Worm (Caenorhabditis elegans) whole organism, young adult: ENCODE data around the gene E02H1.1.

Source experiments
- B0336.3 ChIP-seq: fragments of 200-800 bp; sonication (Bioruptor generic); IDR thresholded peaks from 2 replicates; pipeline ENCODE4 v1.3.6; 2022; ENCODE audit warnings: missing genetic modification characterization, missing compliant biosample characterization
- F10E7.11 ChIP-seq: sonication (generic microtip); optimal IDR thresholded peaks from 2 replicates; lab custom pipeline; 2017; ENCODE audit warnings: mild to moderate bottlenecking, missing genetic modification characterization, moderate library complexity, missing compliant biosample characterization
- F22D6.2 ChIP-seq: sonication (generic microtip); optimal IDR thresholded peaks from 2 replicates; lab custom pipeline; 2016; ENCODE audit warnings: mild to moderate bottlenecking, missing genetic modification characterization, missing compliant biosample characterization
- F57A8.1 ChIP-seq: fragments of 200-800 bp; sonication (Bioruptor generic); optimal IDR thresholded peaks from 2 replicates; lab custom pipeline; 2018; ENCODE audit warnings: mild to moderate bottlenecking, missing genetic modification characterization, moderate library complexity, missing compliant biosample characterization
- K11D2.4 ChIP-seq: fragments of 200-800 bp; sonication (Bioruptor generic); IDR thresholded peaks from 2 replicates; pipeline ENCODE4 v1.3.6; 2022; ENCODE audit warnings: missing genetic modification reagents, missing genetic modification characterization, missing compliant biosample characterization
- T07F8.4 ChIP-seq: sonication (generic microtip); optimal IDR thresholded peaks from 2 replicates; lab custom pipeline; 2016; ENCODE audit warnings: mild to moderate bottlenecking, missing genetic modification characterization, moderate library complexity, missing compliant biosample characterization
- Y53F4B.3 ChIP-seq: fragments of 200-800 bp; sonication (Bioruptor generic); IDR thresholded peaks from 2 replicates; pipeline ENCODE4 v1.3.6; 2022; ENCODE audit warnings: missing genetic modification reagents, missing genetic modification characterization, missing compliant biosample characterization
- Y95B8A.8 ChIP-seq: fragments of 200-800 bp; sonication (Bioruptor generic); IDR thresholded peaks from 2 replicates; pipeline ENCODE4 v1.3.6; 2022; ENCODE audit warnings: missing genetic modification reagents, missing genetic modification characterization, missing compliant biosample characterization
- akir-1 ChIP-seq: fragments of 200-800 bp; sonication (Bioruptor generic); optimal IDR thresholded peaks from 2 replicates; lab custom pipeline; 2018; ENCODE audit warnings: mild to moderate bottlenecking, missing genetic modification characterization, moderate library complexity, missing compliant biosample characterization
- atf-7 ChIP-seq: sonication (generic microtip); optimal IDR thresholded peaks from 2 replicates; lab custom pipeline; 2017; ENCODE audit warnings: mild to moderate bottlenecking, missing genetic modification characterization, missing compliant biosample characterization
- attf-6 ChIP-seq: fragments of 200-800 bp; sonication (Bioruptor generic); IDR thresholded peaks from 2 replicates; pipeline ENCODE4 v1.3.6; 2022; ENCODE audit warnings: missing genetic modification reagents, missing genetic modification characterization, missing compliant biosample characterization
- cebp-2 ChIP-seq: fragments of 200-800 bp; sonication (Bioruptor generic); IDR thresholded peaks from 2 replicates; pipeline ENCODE4 v1.3.6; 2022; ENCODE audit warnings: missing genetic modification characterization, missing compliant biosample characterization
- ceh-58 ChIP-seq: fragments of 200-800 bp; sonication (Bioruptor generic); IDR thresholded peaks from 2 replicates; pipeline ENCODE4 v1.3.6; 2022; ENCODE audit warnings: missing genetic modification characterization, missing compliant biosample characterization
- die-1 ChIP-seq: sonication (generic microtip); optimal IDR thresholded peaks from 2 replicates; lab custom pipeline; 2016; ENCODE audit warnings: missing genotype, mild to moderate bottlenecking, missing genetic modification characterization, missing compliant biosample characterization
- dox-1 ChIP-seq: fragments of 200-800 bp; sonication (Bioruptor generic); IDR thresholded peaks from 2 replicates; pipeline ENCODE4 v1.3.6; 2022; ENCODE audit warnings: missing genetic modification reagents, missing genetic modification characterization, missing compliant biosample characterization
- ets-4 ChIP-seq: fragments of 200-800 bp; sonication (Bioruptor generic); optimal IDR thresholded peaks from 2 replicates; lab custom pipeline; 2018; ENCODE audit warnings: mild to moderate bottlenecking, missing genetic modification characterization, missing compliant biosample characterization
- hsf-1 ChIP-seq: fragments of 200-800 bp; sonication (Bioruptor generic); IDR thresholded peaks from 2 replicates; pipeline ENCODE4 v1.3.6; 2022; ENCODE audit warnings: missing genetic modification reagents, missing genetic modification characterization, missing compliant biosample characterization
- lin-26 ChIP-seq: fragments of 200-800 bp; sonication (Bioruptor generic); IDR thresholded peaks from 2 replicates; pipeline ENCODE4 v1.3.6; 2022; ENCODE audit warnings: missing genetic modification reagents, missing genetic modification characterization, missing compliant biosample characterization
- lin-54 ChIP-seq: fragments of 200-800 bp; sonication (Bioruptor generic); optimal IDR thresholded peaks from 2 replicates; lab custom pipeline; 2018; ENCODE audit warnings: mild to moderate bottlenecking, missing genetic modification characterization, missing compliant biosample characterization
- lsl-1 ChIP-seq: fragments of 200-800 bp; sonication (Bioruptor generic); optimal IDR thresholded peaks from 2 replicates; lab custom pipeline; 2018; ENCODE audit warnings: mild to moderate bottlenecking, missing genetic modification characterization, moderate library complexity, missing compliant biosample characterization
- madf-10 ChIP-seq: sonication (generic microtip); optimal IDR thresholded peaks from 2 replicates; lab custom pipeline; 2016; ENCODE audit warnings: mild to moderate bottlenecking, missing genetic modification characterization, missing compliant biosample characterization
- mes-4 ChIP-seq: sonication (generic microtip); optimal IDR thresholded peaks from 2 replicates; lab custom pipeline; 2016; ENCODE audit warnings: missing genotype, missing genetic modification characterization, missing compliant biosample characterization
- nfyb-1 ChIP-seq: fragments of 200-800 bp; sonication (Bioruptor generic); IDR thresholded peaks from 2 replicates; pipeline ENCODE4 v1.3.6; 2022; ENCODE audit warnings: missing genetic modification reagents, missing genetic modification characterization, missing compliant biosample characterization
- nhr-120 ChIP-seq: fragments of 200-800 bp; sonication (Bioruptor generic); IDR thresholded peaks from 2 replicates; pipeline ENCODE4 v1.3.6; 2022; ENCODE audit warnings: missing genetic modification characterization, missing compliant biosample characterization
- nhr-27 ChIP-seq: fragments of 200-800 bp; sonication (Bioruptor generic); optimal IDR thresholded peaks from 2 replicates; lab custom pipeline; 2018; ENCODE audit warnings: mild to moderate bottlenecking, missing genetic modification characterization, moderate library complexity, missing compliant biosample characterization
- nhr-80 ChIP-seq: sonication (generic microtip); optimal IDR thresholded peaks from 2 replicates; lab custom pipeline; 2016; ENCODE audit warnings: missing genetic modification characterization, missing compliant biosample characterization
- nhr-90 ChIP-seq: sonication (generic microtip); optimal IDR thresholded peaks from 2 replicates; lab custom pipeline; 2016; ENCODE audit warnings: missing genotype, mild to moderate bottlenecking, missing genetic modification characterization, missing compliant biosample characterization
- pha-4 ChIP-seq: fragments of 150-350 bp; sonication (generic microtip); optimal IDR thresholded peaks from 2 replicates; lab custom pipeline; 2014; ENCODE audit warnings: missing biosample characterization, missing genetic modification reagents, missing genetic modification characterization
- rcor-1 ChIP-seq: fragments of 200-800 bp; sonication (Bioruptor generic); IDR thresholded peaks from 2 replicates; pipeline ENCODE4 v1.3.6; 2022; ENCODE audit warnings: missing genetic modification reagents, missing genetic modification characterization, missing compliant biosample characterization
- rpc-1 ChIP-seq, 2 experiments: fragments of 150-350 bp in 1 of 2; sonication (generic microtip) in 1 of 2; optimal IDR thresholded peaks; 2 replicates each; lab custom pipeline; 2014 to 2018; ENCODE audit warnings: missing biosample characterization in 1 of 2, missing genetic modification characterization in 1 of 2, missing genetic modification reagents in 1 of 2, missing genotype in 1 of 2
- snpc-1.1 ChIP-seq: sonication (generic microtip); optimal IDR thresholded peaks from 2 replicates; lab custom pipeline; 2017; ENCODE audit warnings: missing genetic modification characterization, mild to moderate bottlenecking, missing compliant biosample characterization, antibody characterized with exemption, moderate library complexity, missing genotype, missing genetic modification reagents; ENCODE audit not compliant: insufficient read depth
- snpc-1.3 ChIP-seq: sonication (generic microtip); optimal IDR thresholded peaks from 2 replicates; lab custom pipeline; 2017; ENCODE audit warnings: missing genetic modification characterization, mild to moderate bottlenecking, missing compliant biosample characterization, antibody characterized with exemption, moderate library complexity, missing genotype, missing genetic modification reagents; ENCODE audit not compliant: insufficient read depth
- snpc-3.4 ChIP-seq: sonication (generic microtip); optimal IDR thresholded peaks from 2 replicates; lab custom pipeline; 2017; ENCODE audit warnings: missing genetic modification characterization, mild to moderate bottlenecking, missing compliant biosample characterization, antibody characterized with exemption, moderate library complexity, missing genotype, missing genetic modification reagents
- snpc-4 ChIP-seq, 5 experiments: fragments of 150-350 bp in 1 of 5; sonication (generic microtip) in 4 of 5; optimal IDR thresholded peaks; 2 replicates each; lab custom pipeline; 2014 to 2018; ENCODE audit warnings: missing genetic modification characterization in 5 of 5, missing biosample characterization in 3 of 5, antibody characterized with exemption in 2 of 5, mild to moderate bottlenecking in 2 of 5, missing compliant biosample characterization in 2 of 5, missing genotype in 2 of 5, moderate library complexity in 2 of 5, missing genetic modification reagents in 1 of 5
- tbp1 ChIP-seq: fragments of 200-800 bp; sonication (Bioruptor generic); optimal IDR thresholded peaks from 2 replicates; lab custom pipeline; 2018; ENCODE audit warnings: mild to moderate bottlenecking, missing genetic modification characterization, missing compliant biosample characterization
- tlf-1 ChIP-seq: fragments of 200-800 bp; sonication (Bioruptor generic); optimal IDR thresholded peaks from 2 replicates; lab custom pipeline; 2018; ENCODE audit warnings: mild to moderate bottlenecking, missing genetic modification characterization, missing compliant biosample characterization
- zfh-2 ChIP-seq: fragments of 200-800 bp; sonication (Bioruptor generic); conservative IDR thresholded peaks from 2 replicates; pipeline ENCODE4 v1.3.6; 2022; ENCODE audit warnings: missing genetic modification reagents, missing genetic modification characterization, missing compliant biosample characterization
- ztf-22 ChIP-seq: fragments of 200-800 bp; sonication (Bioruptor generic); optimal IDR thresholded peaks from 2 replicates; lab custom pipeline; 2018; ENCODE audit warnings: mild to moderate bottlenecking, missing genetic modification characterization, moderate library complexity, missing compliant biosample characterization
- ztf-28 ChIP-seq: fragments of 200-800 bp; sonication (Bioruptor generic); IDR thresholded peaks from 2 replicates; pipeline ENCODE4 v1.3.6; 2022; ENCODE audit warnings: missing genetic modification reagents, missing genetic modification characterization, missing compliant biosample characterization
- ztf-3 ChIP-seq: fragments of 200-800 bp; sonication (Bioruptor generic); optimal IDR thresholded peaks from 2 replicates; lab custom pipeline; 2018; ENCODE audit warnings: mild to moderate bottlenecking, missing genetic modification characterization, missing compliant biosample characterization

The E02H1.1 gene

DNA sequence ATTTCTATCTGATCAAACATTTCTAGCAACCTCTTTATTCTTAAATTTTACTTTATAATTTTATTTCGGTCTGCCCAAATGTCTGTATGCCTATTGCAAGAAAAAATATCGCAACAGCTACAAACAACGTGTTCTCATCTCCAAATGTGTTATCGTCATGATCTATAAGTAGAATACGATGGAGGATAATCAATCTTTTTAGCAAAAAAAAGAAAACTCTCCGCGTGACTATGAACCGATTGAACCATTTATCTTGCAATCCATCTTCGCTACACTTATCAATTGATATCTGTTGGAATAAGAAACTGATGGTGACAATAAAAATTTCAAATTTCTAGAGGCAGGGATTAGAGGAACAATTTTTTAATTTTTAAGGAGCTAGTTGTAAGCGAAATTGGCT is 15.0 kb upstream of the E02H1.1 start:
- TF ChIP-seq snpc-1.3 (no peak), ztf-28 (GFP tag; lab: Robert Waterston, UW) (no peak), K11D2.4 (GFP tag; lab: Robert Waterston, UW) (0 out of 2 replicates have a peak, but pooled peaks have one; percentile 30), lsl-1 (GFP tag; lab: Kevin White, UChicago) (no peak)

DNA sequence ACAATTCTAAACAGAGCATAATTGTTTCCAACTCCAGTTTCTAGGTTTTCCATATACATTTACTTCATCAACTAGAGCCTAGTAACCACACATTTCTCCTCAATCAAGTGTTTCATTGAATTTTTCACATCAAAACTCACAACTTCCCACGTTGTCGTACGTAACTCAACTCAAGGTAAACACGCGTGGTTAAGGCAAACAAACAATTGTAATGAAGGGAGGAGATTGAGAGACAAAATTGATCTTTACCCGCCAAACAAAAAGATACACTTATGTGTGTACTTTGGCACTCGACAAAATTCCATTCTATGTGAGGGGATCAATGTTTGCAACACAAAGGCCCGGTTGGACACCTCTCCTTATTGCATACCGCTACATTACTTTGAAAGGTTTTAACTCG is 14.4 kb upstream of the E02H1.1 start, which contains the start of gene nhr-19:
nhr-19 (minus strand) TSS at position 191 of the 400 bp plus-strand sequence.
- TF ChIP-seq attf-6 (no peak), ets-4 (GFP tag; lab: Kevin White, UChicago) (no peak), nhr-27 (tag; lab: Kevin White, UChicago) (no peak), mes-4 (tag; lab: Kevin White, UChicago) (no peak), nhr-90 (tag; lab: Kevin White, UChicago) (no peak), Y53F4B.3 (GFP tag; lab: Robert Waterston, UW) (no peak), hsf-1 (no peak), T07F8.4 (no peak), F10E7.11 (tag; lab: Kevin White, UChicago) (no peak), ztf-22 (GFP tag; lab: Kevin White, UChicago) (no peak), rcor-1 (GFP tag; lab: Robert Waterston, UW) (no peak), F57A8.1 (GFP tag; lab: Kevin White, UChicago) (no peak), snpc-4 (GFP tag; optimal IDR thresholded peaks at IDR 0.05; lab: Kevin White, UChicago) (no peak), snpc-4 (tag; optimal IDR thresholded peaks at IDR 0.05; lab: Kevin White, UChicago) (no peak), B0336.3 (no peak), tlf-1 (GFP tag; lab: Kevin White, UChicago) (no peak), pha-4 (no peak)

DNA sequence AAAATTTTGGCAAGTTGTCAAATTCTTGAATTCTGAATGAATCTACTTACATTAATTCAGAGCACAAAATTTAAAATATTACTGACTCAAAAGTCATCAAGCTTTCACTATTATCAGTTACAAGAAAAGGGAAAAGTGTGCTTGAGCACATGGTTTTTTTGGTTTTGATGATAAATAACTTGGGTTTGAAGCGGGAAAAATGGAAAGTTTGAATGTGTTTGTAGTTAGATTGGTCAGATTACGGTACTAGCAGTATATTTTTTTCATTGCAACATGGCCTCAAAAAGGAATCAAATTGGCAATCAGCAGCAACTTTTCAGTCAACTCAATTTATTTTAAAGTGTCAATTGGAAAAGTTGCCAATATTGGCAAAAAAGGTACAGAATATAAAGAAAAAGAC is 13.7 kb upstream of the E02H1.1 start:
- TF ChIP-seq nfyb-1 (GFP tag; lab: Robert Waterston, UW) (no peak), nhr-80 (tag; lab: Kevin White, UChicago) (peak; percentile 37), nhr-120 (no peak), die-1 (tag; lab: Kevin White, UChicago) (no peak)

DNA sequence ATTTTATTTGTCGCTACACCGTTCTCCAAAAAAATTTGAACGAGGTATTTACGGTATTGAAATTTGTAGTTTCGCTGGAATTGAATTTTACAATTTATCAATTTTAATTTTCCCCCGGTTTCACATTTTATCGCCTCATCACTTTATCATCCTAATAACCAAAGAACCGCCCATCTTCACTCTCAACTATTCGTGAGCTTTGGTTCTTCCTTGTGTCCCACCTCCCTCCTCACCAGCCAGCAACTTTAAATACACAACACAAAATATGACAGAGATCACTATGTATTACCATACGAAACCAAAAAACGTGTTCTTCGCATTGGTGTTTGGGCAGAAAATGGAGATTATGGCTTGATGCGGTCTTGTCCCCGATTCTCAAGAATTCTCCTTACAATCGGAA is 13.1 kb upstream of the E02H1.1 start:
- TF ChIP-seq ets-4 (GFP tag; lab: Kevin White, UChicago) (no peak), nfyb-1 (GFP tag; lab: Robert Waterston, UW) (no peak), tbp1 (GFP tag; lab: Kevin White, UChicago) (peak; percentile 11)
- TF ChIP-seq, all 124 proteins: peak for 1

DNA sequence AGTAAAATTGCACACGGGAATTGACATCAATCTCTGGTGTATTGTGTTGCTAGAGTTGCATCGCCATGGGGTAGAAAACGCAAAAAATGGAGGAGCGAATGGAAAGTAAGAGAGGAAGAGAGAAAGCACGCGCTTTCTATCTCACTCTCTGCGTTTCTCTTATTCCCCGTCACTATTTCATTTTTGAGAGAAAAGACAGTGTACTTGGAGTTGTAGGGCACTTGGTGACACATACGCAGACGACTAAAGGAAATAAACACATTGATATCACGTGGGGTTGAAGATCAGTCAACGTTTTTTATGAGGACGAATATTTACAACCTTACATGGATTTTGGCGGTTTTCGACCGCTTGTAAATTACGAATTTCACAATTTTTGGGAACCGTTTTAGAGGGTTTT is 12.5 kb upstream of the E02H1.1 start:
- TF ChIP-seq dox-1 (peak; percentile 84), snpc-3.4 (tag; lab: Kevin White, UChicago) (no peak), B0336.3 (peak; percentile 89), zfh-2 (GFP tag; lab: Robert Waterston, UW) (peak; percentile 39; the same call in 1 of the 2 replicates), lin-54 (GFP tag; lab: Kevin White, UChicago) (peak; percentile 69), ceh-58 (no peak), ets-4 (GFP tag; lab: Kevin White, UChicago) (peak; percentile 54), Y95B8A.8 (GFP tag; lab: Robert Waterston, UW) (no peak), hsf-1 (no peak), snpc-1.1 (tag; lab: Kevin White, UChicago) (no peak), tbp1 (GFP tag; lab: Kevin White, UChicago) (peak; percentile 67), die-1 (tag; lab: Kevin White, UChicago) (peak; percentile 23), madf-10 (peak; percentile 87), snpc-1.3 (peak; percentile 12), akir-1 (GFP tag; lab: Kevin White, UChicago) (no peak), rpc-1 (optimal IDR thresholded peaks at IDR 0.05; lab: Kevin White, UChicago) (no peak), rpc-1 (tag; optimal IDR thresholded peaks at IDR 0.05; lab: Kevin White, UChicago) (no peak), mes-4 (tag; lab: Kevin White, UChicago) (no peak), cebp-2 (GFP tag; lab: Robert Waterston, UW) (no peak), nhr-80 (tag; lab: Kevin White, UChicago) (peak; percentile 97), atf-7 (tag; lab: Kevin White, UChicago) (peak; percentile 89), F22D6.2 (tag; lab: Kevin White, UChicago) (peak; percentile 85), lin-26 (GFP tag; lab: Robert Waterston, UW) (peak; percentile 21; the same call in 1 of the 2 replicates), ztf-3 (GFP tag; lab: Kevin White, UChicago) (peak; percentile 79)
